Fruit fly (Drosophila melanogaster) whole organism, embryonic: Measurements from ENCODE around the gene Trl.

Source experiments
- Ada2b ChIP-seq: fragments of 200-800 bp; sonication (Bioruptor generic); IDR thresholded peaks from 2 replicates; pipeline ENCODE4 v1.3.6; 2022; ENCODE audit warnings: missing biosample characterization, missing genetic modification characterization
- Atf6 ChIP-seq: fragments of 200-800 bp; sonication (Bioruptor generic); IDR thresholded peaks from 2 replicates; pipeline ENCODE4 v1.3.6; 2022; ENCODE audit warnings: missing biosample characterization, missing genetic modification characterization
- CG10147 ChIP-seq: fragments of 200-800 bp; sonication (Bioruptor generic); optimal IDR thresholded peaks from 2 replicates; lab custom pipeline; 2019; ENCODE audit warnings: missing biosample characterization, mild to moderate bottlenecking, missing genetic modification characterization, moderate library complexity
- CG10543 ChIP-seq: fragments of 200-800 bp; sonication (Bioruptor generic); optimal IDR thresholded peaks from 3 replicates; lab custom pipeline; 2017; ENCODE audit warnings: missing biosample characterization, mild to moderate bottlenecking, missing genetic modification characterization, moderate library complexity
- CG11695 ChIP-seq: fragments of 200-800 bp; sonication (Bioruptor generic); IDR thresholded peaks from 3 replicates; pipeline ENCODE4 v1.3.6; 2022; ENCODE audit warnings: missing biosample characterization, missing genetic modification characterization
- CG12769 ChIP-seq: fragments of 200-800 bp; sonication (Bioruptor generic); optimal IDR thresholded peaks from 2 replicates; lab custom pipeline; 2019; ENCODE audit warnings: missing biosample characterization, mild to moderate bottlenecking, missing genetic modification characterization, moderate library complexity
- CG12942 ChIP-seq: fragments of 200-800 bp; sonication (Bioruptor generic); optimal IDR thresholded peaks from 3 replicates; lab custom pipeline; 2016; ENCODE audit warnings: missing biosample characterization, missing genetic modification characterization
- CG14860 ChIP-seq: fragments of 200-800 bp; sonication (Bioruptor generic); IDR thresholded peaks from 3 replicates; pipeline ENCODE4 v1.3.6; 2022; ENCODE audit warnings: missing biosample characterization, missing genetic modification characterization; ENCODE audit not compliant: partially characterized antibody
- CG15601 ChIP-seq: fragments of 200-800 bp; sonication (Bioruptor generic); optimal IDR thresholded peaks from 3 replicates; lab custom pipeline; 2019; ENCODE audit warnings: missing biosample characterization, mild to moderate bottlenecking, missing genetic modification characterization, moderate library complexity
- CG1647 ChIP-seq: fragments of 200-800 bp; sonication (Bioruptor generic); optimal IDR thresholded peaks from 3 replicates; lab custom pipeline; 2016; ENCODE audit warnings: missing biosample characterization, missing genetic modification characterization
- CG17359 ChIP-seq: fragments of 200-800 bp; sonication (Bioruptor generic); optimal IDR thresholded peaks from 3 replicates; lab custom pipeline; 2018; ENCODE audit warnings: missing biosample characterization, mild to moderate bottlenecking, missing genetic modification characterization, moderate library complexity
- CG18262 ChIP-seq: fragments of 200-800 bp; optimal IDR thresholded peaks from 3 replicates; lab custom pipeline; 2019; ENCODE audit warnings: missing biosample characterization, mild to moderate bottlenecking, missing genetic modification characterization, moderate library complexity
- CG2678 ChIP-seq: fragments of 200-800 bp; sonication (Bioruptor generic); optimal IDR thresholded peaks from 3 replicates; lab custom pipeline; 2019; ENCODE audit warnings: missing biosample characterization, mild to moderate bottlenecking, missing genetic modification characterization, moderate library complexity
- CG33557 ChIP-seq: fragments of 200-800 bp; sonication (Bioruptor generic); optimal IDR thresholded peaks from 2 replicates; lab custom pipeline; 2019; ENCODE audit warnings: missing biosample characterization, mild to moderate bottlenecking, missing genetic modification characterization, moderate library complexity
- CG34224 ChIP-seq: fragments of 200-800 bp; sonication (Bioruptor generic); IDR thresholded peaks from 3 replicates; pipeline ENCODE4 v1.3.6; 2022; ENCODE audit warnings: missing biosample characterization, missing genetic modification characterization; ENCODE audit not compliant: partially characterized antibody
- CG4282 ChIP-seq: fragments of 200-800 bp; sonication (Bioruptor generic); optimal IDR thresholded peaks from 2 replicates; lab custom pipeline; 2016; ENCODE audit warnings: missing biosample characterization, missing genetic modification characterization
- CG6654 ChIP-seq: fragments of 200-800 bp; sonication (Bioruptor generic); optimal IDR thresholded peaks from 2 replicates; lab custom pipeline; 2017; ENCODE audit warnings: missing biosample characterization, mild to moderate bottlenecking, missing genetic modification characterization
- CG7271 ChIP-seq: fragments of 200-800 bp; sonication (Bioruptor generic); optimal IDR thresholded peaks from 2 replicates; lab custom pipeline; 2018; ENCODE audit warnings: missing biosample characterization, mild to moderate bottlenecking, missing genetic modification characterization, moderate library complexity
- CG8924 ChIP-seq: fragments of 200-800 bp; optimal IDR thresholded peaks from 3 replicates; lab custom pipeline; 2019; ENCODE audit warnings: missing biosample characterization, mild to moderate bottlenecking, missing genetic modification characterization, moderate library complexity
- CG9437 ChIP-seq: fragments of 200-800 bp; sonication (Bioruptor generic); optimal IDR thresholded peaks from 2 replicates; lab custom pipeline; 2018; ENCODE audit warnings: missing biosample characterization, mild to moderate bottlenecking, missing genetic modification characterization
- Camta ChIP-seq: fragments of 200-800 bp; sonication (Bioruptor generic); optimal IDR thresholded peaks from 2 replicates; lab custom pipeline; 2016; ENCODE audit warnings: missing biosample characterization, missing genetic modification characterization
- CrebB ChIP-seq: fragments of 200-800 bp; sonication (Bioruptor generic); optimal IDR thresholded peaks from 3 replicates; lab custom pipeline; 2018; ENCODE audit warnings: missing biosample characterization, mild to moderate bottlenecking, missing genetic modification characterization
- Deaf1 ChIP-seq: fragments of 200-800 bp; optimal IDR thresholded peaks from 3 replicates; lab custom pipeline; 2019; ENCODE audit warnings: missing biosample characterization, mild to moderate bottlenecking, missing genetic modification characterization, moderate library complexity
- Ets65A ChIP-seq: fragments of 200-800 bp; sonication (Bioruptor generic); peaks from one replicate; lab custom pipeline; 2016; ENCODE audit warnings: missing biosample characterization, missing genetic modification characterization
- Fer1 ChIP-seq: fragments of 200-800 bp; sonication (Bioruptor generic); optimal IDR thresholded peaks from 2 replicates; lab custom pipeline; 2017; ENCODE audit warnings: missing biosample characterization, mild to moderate bottlenecking, missing genetic modification characterization
- HLH4C ChIP-seq: fragments of 200-800 bp; sonication (Bioruptor generic); IDR thresholded peaks from 3 replicates; pipeline ENCODE4 v1.3.6; 2022; ENCODE audit warnings: missing biosample characterization, missing genetic modification characterization; ENCODE audit not compliant: partially characterized antibody
- Mes4 ChIP-seq: fragments of 200-800 bp; sonication (Bioruptor generic); optimal IDR thresholded peaks from 2 replicates; lab custom pipeline; 2016; ENCODE audit warnings: missing biosample characterization, missing genetic modification characterization
- Rfx ChIP-seq: fragments of 200-800 bp; sonication (Bioruptor generic); IDR thresholded peaks from 2 replicates; pipeline ENCODE4 v1.3.6; 2022; ENCODE audit warnings: missing biosample characterization, missing genetic modification characterization
- Sox102F ChIP-seq: fragments of 200-800 bp; sonication (Bioruptor generic); optimal IDR thresholded peaks from 2 replicates; lab custom pipeline; 2018; ENCODE audit warnings: missing biosample characterization, mild to moderate bottlenecking, missing genetic modification characterization, moderate library complexity
- Sry-δ ChIP-seq: fragments of 200-800 bp; sonication (Bioruptor generic); optimal IDR thresholded peaks from 2 replicates; lab custom pipeline; 2016; ENCODE audit warnings: missing biosample characterization, missing genetic modification characterization
- caup ChIP-seq: fragments of 200-800 bp; sonication (Bioruptor generic); optimal IDR thresholded peaks from 3 replicates; lab custom pipeline; 2017; ENCODE audit warnings: missing biosample characterization, mild to moderate bottlenecking, missing genetic modification characterization, moderate library complexity; ENCODE audit not compliant: severe bottlenecking
- chinmo ChIP-seq: fragments of 200-800 bp; sonication (Bioruptor generic); IDR thresholded peaks from 4 replicates; pipeline ENCODE4 v1.3.6; 2022; ENCODE audit warnings: missing biosample characterization, missing genetic modification characterization; ENCODE audit not compliant: partially characterized antibody
- cwo ChIP-seq: fragments of 200-800 bp; sonication (Bioruptor generic); optimal IDR thresholded peaks from 3 replicates; lab custom pipeline; 2017; ENCODE audit warnings: missing biosample characterization, missing genetic modification characterization, mild to moderate bottlenecking, moderate library complexity, missing genetic modification reagents
- fd3F ChIP-seq: fragments of 200-800 bp; sonication (Bioruptor generic); optimal IDR thresholded peaks from 2 replicates; lab custom pipeline; 2018; ENCODE audit warnings: missing biosample characterization, mild to moderate bottlenecking, missing genetic modification characterization, moderate library complexity
- fd96Cb ChIP-seq: fragments of 200-800 bp; sonication (Bioruptor generic); optimal IDR thresholded peaks from 2 replicates; lab custom pipeline; 2018; ENCODE audit warnings: missing biosample characterization, mild to moderate bottlenecking, missing genetic modification characterization, moderate library complexity
- klu ChIP-seq: fragments of 200-800 bp; sonication (Bioruptor generic); IDR thresholded peaks from 2 replicates; pipeline ENCODE4 v1.3.6; 2022; ENCODE audit warnings: missing biosample characterization, missing genetic modification characterization
- oc ChIP-seq: fragments of 200-800 bp; sonication (Bioruptor generic); optimal IDR thresholded peaks from 2 replicates; lab custom pipeline; 2018; ENCODE audit warnings: missing biosample characterization, mild to moderate bottlenecking, missing genetic modification characterization, moderate library complexity
- odd ChIP-seq: fragments of 200-800 bp; sonication (Bioruptor generic); optimal IDR thresholded peaks from 2 replicates; lab custom pipeline; 2017; ENCODE audit warnings: missing biosample characterization, mild to moderate bottlenecking, missing genetic modification characterization
- pb ChIP-seq: fragments of 200-800 bp; sonication (Bioruptor generic); optimal IDR thresholded peaks from 3 replicates; lab custom pipeline; 2016; ENCODE audit warnings: missing biosample characterization, missing genetic modification characterization
- rib ChIP-seq: fragments of 200-800 bp; sonication (Bioruptor generic); IDR thresholded peaks from 2 replicates; pipeline ENCODE4 v1.3.6; 2022; ENCODE audit warnings: missing biosample characterization, missing genetic modification characterization
- scrt ChIP-seq: fragments of 200-800 bp; sonication (Bioruptor generic); optimal IDR thresholded peaks from 2 replicates; lab custom pipeline; 2018; ENCODE audit warnings: missing biosample characterization, mild to moderate bottlenecking, missing genetic modification characterization, moderate library complexity
- sd ChIP-seq: fragments of 200-800 bp; sonication (Bioruptor generic); optimal IDR thresholded peaks from 3 replicates; lab custom pipeline; 2018; ENCODE audit warnings: missing biosample characterization, mild to moderate bottlenecking, missing genetic modification characterization, moderate library complexity
- seq ChIP-seq: fragments of 200-800 bp; sonication (Bioruptor generic); IDR thresholded peaks from 2 replicates; pipeline ENCODE4 v1.3.6; 2022; ENCODE audit warnings: missing biosample characterization, missing genetic modification characterization
- so ChIP-seq: fragments of 200-800 bp; sonication (Bioruptor generic); IDR thresholded peaks from 3 replicates; pipeline ENCODE4 v1.3.6; 2022; ENCODE audit warnings: missing biosample characterization, missing genetic modification characterization
- tll ChIP-seq, 2 experiments: fragments of 200-800 bp in 1 of 2; fragments of >200 bp in 1 of 2; sonication (Bioruptor generic) in 1 of 2; optimal IDR thresholded peaks; 2 replicates each; lab custom pipeline; 2017 to 2019; ENCODE audit warnings: missing biosample characterization in 2 of 2, missing genetic modification characterization in 2 of 2, mild to moderate bottlenecking in 1 of 2, moderate library complexity in 1 of 2
- wdn ChIP-seq: fragments of 200-800 bp; sonication (Bioruptor generic); IDR thresholded peaks from 2 replicates; pipeline ENCODE4 v1.3.6; 2022; ENCODE audit warnings: missing biosample characterization, missing genetic modification characterization
- zfh1 ChIP-seq: fragments of 200-800 bp; sonication (Bioruptor generic); IDR thresholded peaks from 3 replicates; pipeline ENCODE4 v1.3.6; 2022; ENCODE audit warnings: missing biosample characterization, missing genetic modification characterization

Gene Trl

dm6 chr3L:14760949-14761348 is at the start of gene Trl:
Gene Trl (minus strand): TSS chr3L:14761049.
- TF ChIP-seq wdn (GFP tag; lab: Robert Waterston, UW) (no peak), pb (no peak), CG12942 (GFP tag; lab: Kevin White, UChicago) (no peak), tll (GFP tag; optimal IDR thresholded peaks at IDR 0.05; lab: Kevin White, UChicago) (no peak), klu (GFP tag; lab: Robert Waterston, UW) (no peak), CG33557 (no peak), seq (GFP tag; lab: Robert Waterston, UW) (no peak), Ada2b (GFP tag; lab: Robert Waterston, UW) (no peak), fd3F (GFP tag; lab: Kevin White, UChicago) (no peak), CG6654 (GFP tag; lab: Kevin White, UChicago) (no peak), Ets65A (GFP tag; lab: Kevin White, UChicago) (no peak), CG18262 (tag; lab: Kevin White, UChicago) (no peak), Camta (GFP tag; lab: Kevin White, UChicago) (no peak), CrebB (tag; lab: Kevin White, UChicago) (no peak), CG1647 (GFP tag; lab: Kevin White, UChicago) (no peak), odd (GFP tag; lab: Kevin White, UChicago) (no peak), CG4282 (GFP tag; lab: Kevin White, UChicago) (no peak), scrt (GFP tag; lab: Kevin White, UChicago) (no peak), HLH4C (no peak)

- TF ChIP-seq Sox102F (GFP tag; lab: Kevin White, UChicago) (no peak), CG34224 (peak; percentile 55), zfh1 (GFP tag; lab: Robert Waterston, UW) (no peak), scrt (GFP tag; lab: Kevin White, UChicago) (peak; percentile 83), odd (GFP tag; lab: Kevin White, UChicago) (peak; percentile 33), CG11695 (0 out of 3 replicates have a peak, but pooled peaks have one; percentile 9), CG17359 (no peak), CG14860 (GFP tag; lab: Robert Waterston, UW) (0 out of 3 replicates have a peak, but pooled peaks have one; percentile 34), fd96Cb (no peak), CG7271 (tag; lab: Kevin White, UChicago) (no peak), Atf6 (GFP tag; lab: Robert Waterston, UW) (peak; percentile 41), cwo (GFP tag; lab: Kevin White, UChicago) (peak; percentile 28), CG2678 (tag; lab: Kevin White, UChicago) (peak; percentile 20), CG10543 (GFP tag; lab: Kevin White, UChicago) (peak; percentile 83), Rfx (GFP tag; lab: Robert Waterston, UW) (peak; percentile 40; the same call in 1 of the 2 replicates), caup (peak; percentile 55), CrebB (tag; lab: Kevin White, UChicago) (peak; percentile 6), so (GFP tag; lab: Robert Waterston, UW) (peak; percentile 32; the same call in 1 of the 3 replicates), chinmo (GFP tag; lab: Robert Waterston, UW) (peak; percentile 96; the same call in 3 of the 4 replicates), oc (tag; lab: Kevin White, UChicago) (peak; percentile 30), Deaf1 (tag; lab: Kevin White, UChicago) (peak; percentile 99), sd (tag; lab: Kevin White, UChicago) (peak; percentile 79), Mes4 (GFP tag; lab: Kevin White, UChicago) (no peak), CG9437 (peak; percentile 17), Sry-δ (GFP tag; lab: Kevin White, UChicago) (no peak), CG12769 (tag; lab: Kevin White, UChicago) (peak; percentile 74), CG15601 (tag; lab: Kevin White, UChicago) (no peak), CG10147 (peak; percentile 14), CG8924 (tag; lab: Kevin White, UChicago) (peak; percentile 14), CG1647 (GFP tag; lab: Kevin White, UChicago) (no peak), rib (GFP tag; lab: Robert Waterston, UW) (peak; percentile 74; the same call in 1 of the 2 replicates), Fer1 (GFP tag; lab: Kevin White, UChicago) (peak; percentile 74)
Measured at dm6 chr3L:14804724-14805221, 43.9 kb upstream of the Trl start, which contains the start of gene CG17839. Gene CG17839 (plus strand): TSS chr3L:14805136.
